Worm (Caenorhabditis elegans): Measurements from ENCODE around the gene T26A5.6.

- TF ChIP-seq nhr-25 (tag; optimal IDR thresholded peaks at IDR 0.05) (no peak), unc-62 (GFP tag; optimal IDR thresholded peaks at IDR 0.05) (no peak), ZK546.5 (tag; optimal IDR thresholded peaks at IDR 0.05) (no peak), nhr-43 (tag; optimal IDR thresholded peaks at IDR 0.05; ENCODE audit: poor library complexity, severe bottlenecking) (no peak), ama-1 (optimal IDR thresholded peaks at IDR 0.05) (no peak), nhr-76 (tag; optimal IDR thresholded peaks at IDR 0.05) (no peak), nhr-28 (tag; optimal IDR thresholded peaks at IDR 0.05) (no peak), nhr-12 (tag; optimal IDR thresholded peaks at IDR 0.05) (no peak), elt-3 (tag; optimal IDR thresholded peaks at IDR 0.05) (no peak), skn-1 (tag; optimal IDR thresholded peaks at IDR 0.05) (no peak), R02D3.7 (tag; optimal IDR thresholded peaks at IDR 0.05) (no peak), ztf-4 (tag; optimal IDR thresholded peaks at IDR 0.05) (no peak), jun-1 (tag; optimal IDR thresholded peaks at IDR 0.05) (no peak)
Observed at ce11 chrIII:6479439-6479838, 28.9 kb upstream of the T26A5.6 start.
